Fruit fly (Drosophila melanogaster) Kc167 (cell line): Measurements from ENCODE around the gene Lcp65Ab1.

Experiments
- Myc ChIP-seq: fragments of >200 bp; optimal IDR thresholded peaks from 2 replicates; lab custom pipeline; 2017; ENCODE audit warnings: missing external identifiers
- Sin3A ChIP-seq: fragments of >200 bp; optimal IDR thresholded peaks from 2 replicates; lab custom pipeline; 2018; ENCODE audit warnings: missing external identifiers
- h ChIP-seq: fragments of >200 bp; optimal IDR thresholded peaks from 3 replicates; lab custom pipeline; 2018; ENCODE audit warnings: missing external identifiers
- insv ChIP-seq: fragments of >200 bp; optimal IDR thresholded peaks from 3 replicates; lab custom pipeline; 2018; ENCODE audit warnings: missing external identifiers
- psq ChIP-seq: fragments of >200 bp; optimal IDR thresholded peaks from 2 replicates; lab custom pipeline; 2017; ENCODE audit warnings: missing external identifiers
- ttk ChIP-seq: sonication (Bioruptor generic); optimal IDR thresholded peaks from 2 replicates; lab custom pipeline; 2017; ENCODE audit warnings: missing external identifiers

Gene Lcp65Ab1

DNA sequence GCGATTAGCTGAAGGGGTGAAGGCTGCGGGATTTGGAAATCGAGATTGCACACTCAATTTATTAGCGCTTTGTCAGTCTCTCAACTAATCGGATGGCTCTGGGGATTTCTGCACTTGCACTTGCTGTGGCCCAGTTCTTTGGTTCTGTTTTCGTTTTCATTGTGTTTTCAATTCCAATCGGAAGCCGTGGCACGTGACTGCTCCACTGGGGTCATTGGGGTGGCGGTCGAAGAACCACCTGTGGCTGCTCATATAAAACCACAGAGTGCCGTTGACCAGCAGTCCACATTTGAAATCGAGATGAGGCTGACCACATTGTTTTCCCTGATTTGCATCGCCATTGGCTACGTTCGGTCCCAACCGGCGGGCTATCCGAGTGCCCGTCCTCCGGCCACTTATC is 11.2 kb downstream of the Lcp65Ab1 start, which contains the start of gene Cpr65Az:
Gene Cpr65Az (plus strand): TSS at position 301 of the 400 bp plus-strand sequence.
- TF ChIP-seq insv (lab: Kevin White, UChicago) (no peak), Myc (no peak), h (lab: Kevin White, UChicago) (no peak), Sin3A (lab: Kevin White, UChicago) (no peak), psq (lab: Kevin White, UChicago) (no peak), ttk (lab: Kevin White, UChicago) (no peak)

DNA sequence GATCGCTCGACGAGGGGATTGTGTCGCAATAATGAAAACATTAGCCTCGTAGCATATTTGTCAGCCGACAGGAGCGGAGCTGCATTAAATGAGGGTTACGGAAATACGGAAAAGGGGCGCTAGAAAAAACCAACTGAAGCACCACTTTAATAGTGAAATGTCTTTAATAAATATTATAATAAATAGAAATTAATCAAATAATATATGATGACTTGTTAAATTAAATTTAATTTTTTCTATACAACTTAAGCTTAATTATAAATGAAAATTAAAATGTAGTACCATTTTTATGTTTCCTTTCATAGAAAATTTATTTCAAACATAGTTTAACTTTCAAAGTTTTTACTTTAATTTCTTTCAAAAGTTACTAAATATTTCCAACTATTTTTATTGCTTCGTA is 12.6 kb downstream of the Lcp65Ab1 start:
- TF ChIP-seq insv (lab: Kevin White, UChicago), result no peak
- no peak for TF ChIP-seq ttk (lab: Kevin White, UChicago)
- TF ChIP-seq Myc, result no peak

DNA sequence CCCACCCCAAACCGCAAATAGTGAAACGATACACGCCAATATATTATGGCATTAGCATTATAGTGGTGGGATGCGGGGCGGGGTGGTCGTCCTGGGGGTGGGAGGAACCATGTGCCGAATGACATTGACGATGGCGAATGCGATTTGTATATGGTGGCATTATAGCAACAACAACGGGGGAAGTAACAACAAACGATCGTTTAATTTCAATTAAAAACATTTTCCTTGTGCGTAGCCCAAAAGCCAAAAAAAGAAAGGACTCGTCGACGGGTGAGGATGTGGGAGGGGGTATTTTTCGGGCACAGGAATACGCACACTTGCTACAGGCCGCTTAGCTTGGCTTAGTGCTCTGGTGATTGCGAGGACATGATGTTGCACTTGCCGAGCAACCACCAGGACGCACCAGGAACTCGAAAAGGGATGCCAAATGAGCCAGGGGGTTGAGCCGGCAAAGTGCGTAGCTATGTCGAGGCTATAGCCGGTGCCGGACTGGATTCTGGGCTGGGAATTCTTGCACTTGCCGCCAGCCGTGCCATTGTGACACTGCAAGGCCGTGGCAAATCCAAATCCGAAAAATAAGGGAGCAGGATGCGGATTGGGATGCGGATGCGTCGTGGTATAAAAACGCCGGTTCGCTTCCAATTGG is 13.3 kb downstream of the Lcp65Ab1 start, which contains the start of gene Prdm13:
Gene Prdm13 (plus strand): TSS at position 645 of the 646 bp plus-strand sequence.
- no peak for TF ChIP-seq h (lab: Kevin White, UChicago)
- TF ChIP-seq psq (lab: Kevin White, UChicago), result no peak
- TF ChIP-seq Sin3A (lab: Kevin White, UChicago), result no peak
- TF ChIP-seq Myc, result no peak
- TF ChIP-seq insv (lab: Kevin White, UChicago), result no peak
- TF ChIP-seq ttk (lab: Kevin White, UChicago), result no peak

DNA sequence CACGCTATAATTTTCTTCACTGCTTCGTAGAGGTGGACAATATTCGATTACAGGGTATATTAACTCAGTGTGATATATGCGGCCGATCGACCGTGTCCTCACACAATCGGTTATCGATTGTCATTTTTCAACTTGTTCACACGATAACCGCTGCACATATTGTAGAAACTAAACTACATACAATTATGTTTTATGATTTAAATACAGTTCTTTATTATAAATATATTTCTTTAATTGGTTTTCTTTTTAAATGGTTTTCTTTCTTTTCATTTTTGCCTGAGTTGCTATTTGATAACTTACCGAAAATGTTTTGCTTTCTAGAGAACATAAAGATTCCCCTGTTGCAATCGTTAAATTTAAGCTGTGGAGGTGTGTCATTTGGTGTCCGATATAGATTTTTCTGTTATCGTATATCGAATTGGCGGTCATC is 24.5 kb downstream of the Lcp65Ab1 start, which contains the start of the genes fmt and CG7376:
Gene fmt (minus strand): TSS at position 55 of the 430 bp plus-strand sequence.
Gene CG7376 (plus strand): TSS at position 423 of the 430 bp plus-strand sequence.
- TF ChIP-seq ttk (lab: Kevin White, UChicago), result no peak
- TF ChIP-seq h (lab: Kevin White, UChicago), result no peak
- no peak for TF ChIP-seq insv (lab: Kevin White, UChicago)
- no peak for TF ChIP-seq psq (lab: Kevin White, UChicago)
- TF ChIP-seq Myc, result no peak
- no peak for TF ChIP-seq Sin3A (lab: Kevin White, UChicago)

DNA sequence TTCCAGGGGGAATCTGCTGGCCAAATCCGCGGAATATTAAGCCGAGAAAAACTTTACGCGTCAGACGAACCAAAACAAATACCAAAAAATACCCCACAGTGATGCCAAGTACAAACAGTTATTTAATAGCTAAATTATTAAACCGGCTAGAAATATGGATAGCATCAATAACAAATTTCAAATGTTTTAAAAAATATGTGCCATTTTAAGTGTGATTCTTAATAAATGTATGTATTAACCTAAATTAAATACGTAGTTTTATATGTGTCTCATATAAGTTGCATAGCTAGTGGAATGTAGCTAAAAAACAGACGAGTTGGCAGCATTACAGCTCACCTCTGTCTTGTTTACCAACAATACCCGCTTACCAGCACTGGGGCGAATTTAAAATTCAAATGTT is 32.4 kb downstream of the Lcp65Ab1 start, which contains the start of gene CG10274:
Gene CG10274 (minus strand): TSS at position 54 of the 400 bp plus-strand sequence.
- TF ChIP-seq h (lab: Kevin White, UChicago) (no peak), Sin3A (lab: Kevin White, UChicago) (no peak), psq (lab: Kevin White, UChicago) (no peak), Myc (no peak), ttk (lab: Kevin White, UChicago) (no peak), insv (lab: Kevin White, UChicago) (no peak)

DNA sequence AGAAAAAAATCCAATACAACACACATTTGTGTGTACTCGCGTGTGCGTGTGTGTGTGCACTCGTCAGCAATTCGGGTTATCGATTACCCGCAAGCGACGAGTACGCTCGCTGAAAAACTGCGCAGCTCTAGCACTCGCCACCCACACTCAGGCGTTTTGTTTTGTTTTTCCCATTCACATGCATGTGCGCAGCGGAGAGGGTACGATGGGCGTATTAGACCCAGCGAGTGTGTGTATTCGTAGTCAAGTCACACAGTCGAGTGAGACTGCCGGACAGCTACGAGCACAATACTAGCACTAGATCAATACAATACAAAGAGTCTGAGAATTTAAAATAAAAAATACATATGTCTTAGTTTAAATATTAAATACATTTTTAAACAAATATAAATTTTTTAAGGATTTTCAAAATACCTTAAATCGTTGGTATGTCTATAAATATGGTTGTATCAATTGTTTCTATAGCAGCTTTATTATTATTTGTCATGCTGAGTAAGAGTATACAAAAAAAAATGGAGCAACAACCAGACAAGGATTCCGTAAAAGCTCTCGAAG is 35.6 kb downstream of the Lcp65Ab1 start, which contains the start of the genes D19B and CG43293:
Gene D19B (minus strand): TSS at position 37 of the 555 bp plus-strand sequence.
Gene CG43293 (plus strand): TSS at position 306 of the 555 bp plus-strand sequence.
- no peak for TF ChIP-seq h (lab: Kevin White, UChicago)
- no peak for TF ChIP-seq insv (lab: Kevin White, UChicago)
- TF ChIP-seq psq (lab: Kevin White, UChicago), result no peak
- TF ChIP-seq Sin3A (lab: Kevin White, UChicago), result no peak
- no peak for TF ChIP-seq Myc
- TF ChIP-seq ttk (lab: Kevin White, UChicago), result no peak

DNA sequence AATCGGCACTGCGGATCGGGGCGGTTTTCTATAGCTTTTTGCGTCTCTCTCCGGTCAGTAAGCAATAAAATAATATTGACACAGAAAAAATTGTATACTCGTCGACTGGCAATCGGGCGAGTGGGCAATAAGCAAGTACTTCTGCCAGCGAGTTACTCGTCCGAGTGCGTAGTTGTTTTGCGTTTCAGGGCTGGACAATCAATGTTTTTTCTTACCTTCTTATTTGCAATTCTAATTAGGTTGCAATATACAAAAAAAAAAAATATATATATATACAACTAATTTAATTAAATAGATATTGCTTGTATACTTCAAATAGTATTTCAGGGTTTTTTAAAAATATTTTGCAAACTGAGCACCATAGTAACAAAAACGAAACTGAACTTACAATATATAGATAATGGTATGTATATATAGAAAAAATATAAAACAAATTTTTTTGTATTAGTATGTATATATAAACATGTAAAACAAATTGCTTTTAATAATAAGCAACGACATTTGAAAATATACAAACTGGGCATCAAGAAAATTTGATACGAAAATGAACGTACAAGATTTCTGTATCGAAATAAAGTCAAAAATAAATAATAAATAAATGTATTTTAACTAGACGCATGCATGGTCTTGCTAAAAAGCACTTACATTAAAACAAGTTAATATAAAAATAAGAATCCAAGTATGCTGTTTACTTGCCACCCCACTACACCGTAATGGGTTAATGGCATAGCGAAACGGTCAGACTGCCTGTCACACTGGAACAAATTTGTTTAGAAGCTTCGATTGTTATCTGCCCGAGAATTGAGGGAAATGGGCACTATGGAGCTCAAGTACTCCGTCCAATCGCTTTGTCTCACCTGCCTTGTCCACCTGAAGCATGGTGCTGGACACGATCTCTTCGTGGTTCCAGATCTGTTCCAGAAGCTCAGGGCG is 39.9 kb downstream of the Lcp65Ab1 start, which contains the start of the genes D19A and CG7386:
Gene D19A (minus strand): TSS at position 129 of the 933 bp plus-strand sequence.
Gene CG7386 (plus strand): TSS at position 751 of the 933 bp plus-strand sequence.
- TF ChIP-seq psq (lab: Kevin White, UChicago) (no peak), Myc (no peak), ttk (lab: Kevin White, UChicago) (no peak), insv (lab: Kevin White, UChicago) (no peak), Sin3A (lab: Kevin White, UChicago) (no peak), h (lab: Kevin White, UChicago) (no peak)

DNA sequence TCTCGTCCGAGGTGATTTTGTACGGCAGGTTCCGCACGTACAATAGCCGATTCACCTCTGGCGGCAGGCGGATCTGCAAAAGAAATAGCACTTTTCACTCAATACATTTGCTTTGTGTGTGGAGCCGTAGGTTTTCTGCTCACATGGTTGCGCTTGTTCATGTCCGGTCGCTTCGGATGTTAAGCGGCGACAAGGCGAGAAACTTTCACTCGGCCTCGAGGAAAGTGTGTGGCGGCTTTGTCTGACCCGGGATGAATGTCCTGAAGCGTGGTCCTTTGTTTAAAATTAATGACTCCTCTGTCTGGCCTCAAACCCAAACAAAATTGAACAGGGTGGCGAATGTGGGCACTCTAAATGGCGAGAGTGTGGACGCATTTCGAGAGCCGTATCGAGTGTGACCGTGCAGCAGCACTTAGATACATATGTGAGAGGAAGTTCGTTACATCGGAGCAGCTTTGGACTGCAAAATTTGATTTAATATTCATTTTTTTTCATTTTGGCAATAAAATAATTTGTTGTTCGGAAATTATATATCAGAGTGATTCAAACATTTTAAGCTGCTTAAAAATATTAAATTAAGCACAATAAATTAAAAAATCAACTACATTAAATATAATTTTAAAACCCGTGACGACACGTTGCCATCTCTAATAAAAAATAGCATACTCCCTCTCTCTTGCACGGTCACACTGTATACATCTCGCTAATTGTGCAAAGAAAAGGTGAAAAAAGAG is 43.6 kb downstream of the Lcp65Ab1 start, which contains the start of the genes Sf3b6 and Tnpo:
Gene Sf3b6 (minus strand): TSS at position 358 of the 734 bp plus-strand sequence.
Gene Tnpo (plus strand): TSS at position 659 of the 734 bp plus-strand sequence.
- no peak for TF ChIP-seq Sin3A (lab: Kevin White, UChicago)
- no peak for TF ChIP-seq h (lab: Kevin White, UChicago)
- no peak for TF ChIP-seq ttk (lab: Kevin White, UChicago)
- TF ChIP-seq insv (lab: Kevin White, UChicago), result no peak
- TF ChIP-seq Myc, result no peak
- no peak for TF ChIP-seq psq (lab: Kevin White, UChicago)

DNA sequence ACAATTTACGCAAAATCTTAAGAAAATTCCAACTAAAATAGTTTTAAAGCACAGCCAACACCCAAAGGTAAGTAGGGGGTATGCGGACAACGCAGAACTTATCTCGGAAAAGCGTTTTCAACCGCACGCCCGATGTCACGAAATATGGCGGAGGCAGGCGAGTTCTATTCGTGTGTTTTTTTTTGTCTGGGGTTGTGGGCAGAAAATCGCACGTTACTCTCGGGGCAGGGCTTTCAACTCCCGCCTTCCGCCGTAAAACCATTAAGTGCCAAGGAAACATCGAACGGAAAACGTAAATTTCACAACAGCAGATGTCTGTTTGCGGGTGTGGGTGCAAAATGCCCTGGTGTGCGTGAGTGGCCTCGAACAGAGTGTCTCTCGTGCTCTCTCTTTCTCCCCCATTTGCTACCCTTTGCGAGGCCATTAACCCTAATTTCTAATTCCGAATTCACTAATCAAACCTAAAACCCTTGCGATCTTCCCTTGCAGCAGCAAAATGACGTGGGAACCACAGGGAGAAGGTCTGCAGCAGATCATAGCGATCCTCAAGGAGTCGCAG is 44.3 kb downstream of the Lcp65Ab1 start:
- TF ChIP-seq insv (lab: Kevin White, UChicago), result no peak
- TF ChIP-seq Myc, result no peak
- TF ChIP-seq Sin3A (lab: Kevin White, UChicago), result no peak
- no peak for TF ChIP-seq h (lab: Kevin White, UChicago)
- TF ChIP-seq psq (lab: Kevin White, UChicago), result no peak
- TF ChIP-seq ttk (lab: Kevin White, UChicago), result no peak
